Worm (Caenorhabditis elegans) whole organism, late embryonic: ENCODE results near the gene Y82E9BR.3.

ENCODE experiments used
- F13H6.1 ChIP-seq: sonication (generic microtip); optimal IDR thresholded peaks from 2 replicates; lab custom pipeline; 2016; ENCODE audit warnings: missing genetic modification characterization, missing compliant biosample characterization
- K02D7.2 ChIP-seq: sonication (generic microtip); optimal IDR thresholded peaks from 2 replicates; lab custom pipeline; 2017; ENCODE audit warnings: mild to moderate bottlenecking, missing genetic modification characterization, missing compliant biosample characterization
- K09A11.1 ChIP-seq: sonication (generic microtip); optimal IDR thresholded peaks from 2 replicates; lab custom pipeline; 2017; ENCODE audit warnings: antibody characterized with exemption, mild to moderate bottlenecking, missing genetic modification characterization, missing compliant biosample characterization; ENCODE audit not compliant: insufficient read depth
- T23F11.4 ChIP-seq: fragments of 200-800 bp; sonication (Bioruptor generic); optimal IDR thresholded peaks from 2 replicates; lab custom pipeline; 2018; ENCODE audit warnings: mild to moderate bottlenecking, missing genetic modification characterization, missing compliant biosample characterization
- Y22D7AL.16 ChIP-seq: sonication (generic microtip); optimal IDR thresholded peaks from 2 replicates; lab custom pipeline; 2016; ENCODE audit warnings: missing genetic modification characterization, missing compliant biosample characterization
- ceh-19 ChIP-seq: fragments of 200-800 bp; sonication (Bioruptor generic); optimal IDR thresholded peaks from 2 replicates; lab custom pipeline; 2018; ENCODE audit warnings: mild to moderate bottlenecking, missing genetic modification characterization, missing compliant biosample characterization
- ceh-2 ChIP-seq: sonication (generic microtip); optimal IDR thresholded peaks from 2 replicates; lab custom pipeline; 2016; ENCODE audit warnings: missing genotype, missing genetic modification characterization, missing compliant biosample characterization
- ceh-31 ChIP-seq: sonication (generic microtip); optimal IDR thresholded peaks from 2 replicates; lab custom pipeline; 2016; ENCODE audit warnings: missing genetic modification characterization, missing compliant biosample characterization
- ceh-34 ChIP-seq: sonication (generic microtip); optimal IDR thresholded peaks from 2 replicates; lab custom pipeline; 2016; ENCODE audit warnings: mild to moderate bottlenecking, missing genetic modification characterization, missing compliant biosample characterization
- ceh-6 ChIP-seq: fragments of 200-800 bp; sonication (Bioruptor generic); optimal IDR thresholded peaks from 2 replicates; lab custom pipeline; 2018; ENCODE audit warnings: mild to moderate bottlenecking, missing genetic modification characterization, missing compliant biosample characterization
- ceh-9 ChIP-seq: sonication (generic microtip); optimal IDR thresholded peaks from 2 replicates; lab custom pipeline; 2016; ENCODE audit warnings: mild to moderate bottlenecking, missing genetic modification characterization, inconsistent platforms, missing compliant biosample characterization
- dmd-4 ChIP-seq: sonication (generic microtip); optimal IDR thresholded peaks from 2 replicates; lab custom pipeline; 2016; ENCODE audit warnings: borderline replicate concordance, missing genetic modification characterization, missing compliant biosample characterization
- elt-2 ChIP-seq: sonication (generic microtip); optimal IDR thresholded peaks from 2 replicates; lab custom pipeline; 2016; ENCODE audit warnings: missing genetic modification reagents, missing genetic modification characterization, missing compliant biosample characterization
- elt-4 ChIP-seq: sonication (generic microtip); optimal IDR thresholded peaks from 2 replicates; lab custom pipeline; 2016; ENCODE audit warnings: missing genetic modification characterization, missing compliant biosample characterization
- ets-4 ChIP-seq: sonication (generic microtip); optimal IDR thresholded peaks from 2 replicates; lab custom pipeline; 2016; ENCODE audit warnings: missing genetic modification characterization, missing compliant biosample characterization
- fkh-10 ChIP-seq: fragments of 150-350 bp; optimal IDR thresholded peaks from 2 replicates; lab custom pipeline; 2014; ENCODE audit warnings: missing biosample characterization, missing genetic modification reagents, missing genetic modification characterization
- fkh-6 ChIP-seq: sonication (generic microtip); optimal IDR thresholded peaks from 2 replicates; lab custom pipeline; 2016; ENCODE audit warnings: missing genetic modification characterization, missing compliant biosample characterization
- hlh-30 ChIP-seq: sonication (generic microtip); optimal IDR thresholded peaks from 2 replicates; lab custom pipeline; 2017; ENCODE audit warnings: antibody characterized with exemption, missing genetic modification characterization, missing compliant biosample characterization; ENCODE audit not compliant: insufficient read depth
- hlh-6 ChIP-seq: sonication (generic microtip); optimal IDR thresholded peaks from 2 replicates; lab custom pipeline; 2016; ENCODE audit warnings: missing genotype, missing genetic modification characterization, missing compliant biosample characterization
- hlh-8 ChIP-seq: sonication (generic microtip); optimal IDR thresholded peaks from 2 replicates; lab custom pipeline; 2016; ENCODE audit warnings: missing genotype, missing genetic modification characterization, missing compliant biosample characterization
- lim-6 ChIP-seq: sonication (generic microtip); optimal IDR thresholded peaks from 2 replicates; lab custom pipeline; 2016; ENCODE audit warnings: missing genetic modification characterization, missing compliant biosample characterization
- madf-2 ChIP-seq: sonication (generic microtip); optimal IDR thresholded peaks from 2 replicates; lab custom pipeline; 2017; ENCODE audit warnings: missing genetic modification characterization, missing compliant biosample characterization
- nfya-1 ChIP-seq: sonication (generic microtip); optimal IDR thresholded peaks from 2 replicates; lab custom pipeline; 2017; ENCODE audit warnings: missing genetic modification characterization, mild to moderate bottlenecking, missing compliant biosample characterization, antibody characterized with exemption, moderate library complexity
- nhr-11 ChIP-seq: fragments of 150-350 bp; optimal IDR thresholded peaks from 2 replicates; lab custom pipeline; 2014; ENCODE audit warnings: missing biosample characterization, missing genetic modification characterization
- npax-4 ChIP-seq: sonication (generic microtip); optimal IDR thresholded peaks from 2 replicates; lab custom pipeline; 2016; ENCODE audit warnings: missing genetic modification characterization, missing compliant biosample characterization
- pat-9 ChIP-seq: fragments of 200-800 bp; sonication (Bioruptor generic); optimal IDR thresholded peaks from 2 replicates; lab custom pipeline; 2018; ENCODE audit warnings: mild to moderate bottlenecking, missing genetic modification characterization, moderate library complexity, missing compliant biosample characterization
- pax-1 ChIP-seq: fragments of 150-350 bp; optimal IDR thresholded peaks from 2 replicates; lab custom pipeline; 2014; ENCODE audit warnings: missing biosample characterization, missing genetic modification characterization
- pha-2 ChIP-seq: sonication (generic microtip); optimal IDR thresholded peaks from 2 replicates; lab custom pipeline; 2017; ENCODE audit warnings: mild to moderate bottlenecking, missing genetic modification characterization, missing compliant biosample characterization
- pros-1 ChIP-seq: fragments of 150-350 bp; optimal IDR thresholded peaks from 2 replicates; lab custom pipeline; 2014; ENCODE audit warnings: missing biosample characterization, missing genetic modification reagents, missing genetic modification characterization
- rnt-1 ChIP-seq: sonication (generic microtip); optimal IDR thresholded peaks from 2 replicates; lab custom pipeline; 2016; ENCODE audit warnings: missing genetic modification characterization, missing compliant biosample characterization
- sox-2 ChIP-seq: fragments of 200-800 bp; sonication (Bioruptor generic); IDR thresholded peaks from 2 replicates; pipeline ENCODE4 v1.3.6; 2022; ENCODE audit warnings: missing genetic modification reagents, missing genetic modification characterization, missing compliant biosample characterization
- syd-9 ChIP-seq: sonication (generic microtip); optimal IDR thresholded peaks from 2 replicates; lab custom pipeline; 2016; ENCODE audit warnings: mild to moderate bottlenecking, missing genetic modification characterization, moderate library complexity, missing compliant biosample characterization
- tbx-2 ChIP-seq: sonication (generic microtip); optimal IDR thresholded peaks from 2 replicates; lab custom pipeline; 2016; ENCODE audit warnings: missing genetic modification characterization, missing compliant biosample characterization
- zip-5 ChIP-seq: sonication (generic microtip); optimal IDR thresholded peaks from 2 replicates; lab custom pipeline; 2016; ENCODE audit warnings: missing genetic modification characterization, missing compliant biosample characterization
- ztf-16 ChIP-seq: sonication (generic microtip); optimal IDR thresholded peaks from 2 replicates; lab custom pipeline; 2017; ENCODE audit warnings: missing genetic modification characterization, missing compliant biosample characterization

The Y82E9BR.3 gene

ce11 chrIII:1401497-1401990 is 17.5 kb upstream of the Y82E9BR.3 start, which contains the start of gene pals-19:
TSS of gene pals-19 (plus strand) at chrIII:1401940.
- TF ChIP-seq ceh-34 (tag; lab: Kevin White, UChicago) (no peak), fkh-6 (tag; lab: Kevin White, UChicago) (no peak), hlh-6 (tag; lab: Kevin White, UChicago) (no peak), ztf-16 (tag; lab: Kevin White, UChicago) (no peak), tbx-2 (tag; lab: Kevin White, UChicago) (no peak), madf-2 (tag; lab: Kevin White, UChicago) (no peak), elt-2 (tag; lab: Kevin White, UChicago) (no peak), hlh-30 (tag; lab: Kevin White, UChicago) (no peak), T23F11.4 (GFP tag; lab: Kevin White, UChicago) (no peak)

ce11 chrIII:1403108-1403507 is 15.9 kb upstream of the Y82E9BR.3 start, which contains the start of gene pals-18:
TSS of gene pals-18 (plus strand) at chrIII:1403408.
- TF ChIP-seq hlh-30 (tag; lab: Kevin White, UChicago): no peak
- TF ChIP-seq hlh-6 (tag; lab: Kevin White, UChicago): no peak
- no peak for TF ChIP-seq tbx-2 (tag; lab: Kevin White, UChicago)
- no peak for TF ChIP-seq madf-2 (tag; lab: Kevin White, UChicago)
- TF ChIP-seq ceh-6: no peak
- no peak for TF ChIP-seq ceh-31 (tag; lab: Kevin White, UChicago)
- no peak for TF ChIP-seq T23F11.4 (GFP tag; lab: Kevin White, UChicago)
- TF ChIP-seq nhr-11 (tag; lab: Kevin White, UChicago): no peak
- TF ChIP-seq pax-1 (tag; lab: Kevin White, UChicago): no peak
- no peak for TF ChIP-seq syd-9
- TF ChIP-seq pros-1 (tag; lab: Kevin White, UChicago): no peak
- TF ChIP-seq F13H6.1 (tag; lab: Kevin White, UChicago): no peak
- TF ChIP-seq pat-9 (tag; lab: Kevin White, UChicago): no peak
- no peak for TF ChIP-seq dmd-4
- TF ChIP-seq lim-6 (tag; lab: Kevin White, UChicago): no peak
- no peak for TF ChIP-seq fkh-10 (GFP tag; lab: Kevin White, UChicago)
- TF ChIP-seq K09A11.1 (tag; lab: Kevin White, UChicago): no peak
- TF ChIP-seq hlh-8: no peak
- TF ChIP-seq rnt-1 (tag; lab: Kevin White, UChicago): no peak
- no peak for TF ChIP-seq sox-2 (GFP tag; lab: Robert Waterston, UW)

- no peak for TF ChIP-seq npax-4
- TF ChIP-seq nfya-1 (tag; lab: Kevin White, UChicago): no peak
- TF ChIP-seq hlh-8: no peak
- TF ChIP-seq elt-4: no peak
- no peak for TF ChIP-seq K09A11.1 (tag; lab: Kevin White, UChicago)
- no peak for TF ChIP-seq ceh-19
- no peak for TF ChIP-seq F13H6.1 (tag; lab: Kevin White, UChicago)
- no peak for TF ChIP-seq K02D7.2
- no peak for TF ChIP-seq ceh-9 (tag; lab: Kevin White, UChicago)
- TF ChIP-seq ztf-16 (tag; lab: Kevin White, UChicago): no peak
- TF ChIP-seq pha-2: no peak
Observed at ce11 chrIII:1409139-1409538, 9.9 kb upstream of the Y82E9BR.3 start, which contains the start of gene Y82E9BR.22. TSS of gene Y82E9BR.22 (minus strand) at chrIII:1409239.

ce11 chrIII:1413125-1413837 is 5.7 kb upstream of the Y82E9BR.3 start:
- no peak for TF ChIP-seq ets-4 (tag; lab: Kevin White, UChicago)
- TF ChIP-seq ceh-19: no peak
- TF ChIP-seq Y22D7AL.16 (tag; lab: Kevin White, UChicago): no peak
- no peak for TF ChIP-seq ceh-2 (tag; lab: Kevin White, UChicago)
- no peak for TF ChIP-seq nhr-11 (tag; lab: Kevin White, UChicago)
- no peak for TF ChIP-seq npax-4
- no peak for TF ChIP-seq zip-5 (tag; lab: Kevin White, UChicago)
